Fruit fly (Drosophila melanogaster) whole organism, embryonic: ENCODE data around the gene CG3104.

Experiments
- C15 ChIP-seq: fragments of 200-800 bp; sonication (Bioruptor generic); IDR thresholded peaks from 3 replicates; pipeline ENCODE4 v1.3.6; 2022; ENCODE audit warnings: missing biosample characterization, missing genetic modification characterization
- CG10274 ChIP-seq: fragments of 200-800 bp; sonication (Bioruptor generic); optimal IDR thresholded peaks from 3 replicates; lab custom pipeline; 2017; ENCODE audit warnings: missing biosample characterization, mild to moderate bottlenecking, missing genetic modification characterization
- CrebB ChIP-seq: fragments of 200-800 bp; sonication (Bioruptor generic); optimal IDR thresholded peaks from 3 replicates; lab custom pipeline; 2018; ENCODE audit warnings: missing biosample characterization, mild to moderate bottlenecking, missing genetic modification characterization
- Usf ChIP-seq: fragments of 200-800 bp; sonication (Bioruptor generic); optimal IDR thresholded peaks from 2 replicates; lab custom pipeline; 2017; ENCODE audit warnings: missing genotype, missing biosample characterization, missing genetic modification characterization
- seq ChIP-seq: fragments of 200-800 bp; sonication (Bioruptor generic); IDR thresholded peaks from 2 replicates; pipeline ENCODE4 v1.3.6; 2022; ENCODE audit warnings: missing biosample characterization, missing genetic modification characterization
- zfh2 ChIP-seq: fragments of 200-800 bp; sonication (Bioruptor generic); optimal IDR thresholded peaks from 2 replicates; lab custom pipeline; 2016; ENCODE audit warnings: missing biosample characterization, missing genetic modification characterization

dm6 chr2L:2830341-2830800 is 25.2 kb downstream of the CG3104 start:
- peak; percentile 61 for TF ChIP-seq CrebB
- peak; percentile 62; the same call in 1 of the 3 replicates for TF ChIP-seq C15 (GFP tag; lab: Robert Waterston, UW)
- TF ChIP-seq Usf (GFP tag; lab: Kevin White, UChicago), result peak; percentile 86
- TF ChIP-seq zfh2, result peak; percentile 52
- peak; percentile 78 for TF ChIP-seq seq (GFP tag; lab: Robert Waterston, UW)
- peak; percentile 62 for TF ChIP-seq CG10274
